Fruit fly (Drosophila melanogaster): Measurements from ENCODE around the gene MKP-4.

Gene MKP-4

DNA sequence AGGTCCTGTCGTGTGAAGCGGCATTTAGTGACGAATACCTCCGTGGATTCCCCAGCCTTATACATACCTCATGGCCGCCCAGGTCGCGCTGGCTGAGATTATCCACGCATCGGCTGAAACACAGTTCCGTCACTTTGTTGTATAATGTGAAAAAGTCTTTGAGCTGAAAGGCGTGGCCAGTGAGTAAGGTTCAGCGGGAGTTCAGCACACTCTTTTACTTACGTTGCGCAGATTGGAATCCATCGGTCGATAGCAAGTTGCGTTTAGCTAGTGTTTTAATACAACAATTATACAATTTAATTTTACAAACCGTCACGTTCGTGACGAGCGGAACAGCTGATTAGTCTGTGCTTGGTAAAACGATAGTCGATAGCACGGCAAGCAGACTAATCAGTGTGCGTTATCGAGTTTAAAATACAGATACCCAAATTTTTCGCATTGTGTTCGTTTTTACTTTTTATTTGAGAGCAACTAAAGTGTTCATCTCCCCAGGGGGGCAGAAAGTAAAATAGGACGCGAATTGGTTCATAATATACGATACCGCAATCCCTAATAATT lies 4.7 kb upstream of the MKP-4 start, which contains the start of the genes Pstk and Tim9b:
Pstk (minus strand) TSS at position 355 of the 558 bp plus-strand sequence.
Tim9b (minus strand) TSS at position 355 of the 558 bp plus-strand sequence.
- TF ChIP-seq tna (GFP tag; IDR thresholded peaks at IDR 0.05; ENCODE audit: partially characterized antibody): peak; percentile 68
- peak; percentile 21; the same call in 1 of the 2 replicates for TF ChIP-seq ato (GFP tag; IDR thresholded peaks at IDR 0.05; ENCODE audit: partially characterized antibody)
- TF ChIP-seq Scr (GFP tag; IDR thresholded peaks at IDR 0.05; ENCODE audit: partially characterized antibody): peak; percentile 64
- TF ChIP-seq nerfin-2 (GFP tag; IDR thresholded peaks at IDR 0.05; ENCODE audit: partially characterized antibody): peak; percentile 29; the same call in 1 of the 2 replicates
- TF ChIP-seq CG4424 (GFP tag; optimal IDR thresholded peaks at IDR 0.05): no peak
- no peak for TF ChIP-seq mirr (GFP tag; optimal IDR thresholded peaks at IDR 0.05)
- 0 out of 2 replicates have a peak, but pooled peaks have one; percentile 15 for TF ChIP-seq CG2129 (GFP tag; IDR thresholded peaks at IDR 0.05; ENCODE audit: partially characterized antibody)
- TF ChIP-seq Eip74EF (GFP tag; optimal IDR thresholded peaks at IDR 0.05): no peak
- no peak for TF ChIP-seq CG17802 (tag; optimal IDR thresholded peaks at IDR 0.05)
- peak in 1 of 2 experiments; percentile 93 for TF ChIP-seq Pdp1 (GFP tag; optimal IDR thresholded peaks at IDR 0.05)
- TF ChIP-seq sna (GFP tag; IDR thresholded peaks at IDR 0.05; ENCODE audit: partially characterized antibody): 0 out of 2 replicates have a peak, but pooled peaks have one; percentile 46
- TF ChIP-seq bbx (GFP tag; IDR thresholded peaks at IDR 0.05; ENCODE audit: partially characterized antibody): peak; percentile 73
- TF ChIP-seq hb (GFP tag; IDR thresholded peaks at IDR 0.05; ENCODE audit: partially characterized antibody): peak; percentile 58; the same call in 2 of the 3 replicates
- TF ChIP-seq twi (tag; optimal IDR thresholded peaks at IDR 0.05): no peak
- peak; percentile 89 for TF ChIP-seq CG2116 (GFP tag; optimal IDR thresholded peaks at IDR 0.05)
- peak; percentile 49; the same call in 3 of the 4 replicates for TF ChIP-seq Dll (GFP tag; IDR thresholded peaks at IDR 0.05; ENCODE audit: partially characterized antibody)
- peak; percentile 46 for TF ChIP-seq MESR4 (GFP tag; optimal IDR thresholded peaks at IDR 0.05)
- peak; percentile 45; the same call in 2 of the 3 replicates for TF ChIP-seq zen2 (GFP tag; IDR thresholded peaks at IDR 0.05; ENCODE audit: partially characterized antibody)
- peak; percentile 49 for TF ChIP-seq hbn (GFP tag; IDR thresholded peaks at IDR 0.05; ENCODE audit: partially characterized antibody)
- peak; percentile 47 for TF ChIP-seq Bgb (GFP tag; IDR thresholded peaks at IDR 0.05; ENCODE audit: partially characterized antibody)
- peak; percentile 48; the same call in 1 of the 2 replicates for TF ChIP-seq amos (GFP tag; IDR thresholded peaks at IDR 0.05; ENCODE audit: partially characterized antibody)
- TF ChIP-seq Dref (GFP tag; IDR thresholded peaks at IDR 0.05): peak; percentile 71
- TF ChIP-seq BEAF-32 (GFP tag; optimal IDR thresholded peaks at IDR 0.05): peak; percentile 55
- TF ChIP-seq CG34224 (GFP tag; IDR thresholded peaks at IDR 0.05; ENCODE audit: partially characterized antibody): peak; percentile 62
- TF ChIP-seq Sry-δ (GFP tag; optimal IDR thresholded peaks at IDR 0.05): peak; percentile 21
- peak; percentile 66 for TF ChIP-seq HLH4C (GFP tag; IDR thresholded peaks at IDR 0.05; ENCODE audit: partially characterized antibody)
- TF ChIP-seq CG2120 (GFP tag; optimal IDR thresholded peaks at IDR 0.05): no peak
- peak; percentile 67 for TF ChIP-seq CG13287 (GFP tag; IDR thresholded peaks at IDR 0.05; ENCODE audit: partially characterized antibody)
- TF ChIP-seq CG7963 (GFP tag; IDR thresholded peaks at IDR 0.05; ENCODE audit: partially characterized antibody): peak; percentile 69
- TF ChIP-seq pzg (GFP tag; optimal IDR thresholded peaks at IDR 0.05): peak; percentile 38
- TF ChIP-seq CG12236 (GFP tag; optimal IDR thresholded peaks at IDR 0.05): no peak
- TF ChIP-seq crp (GFP tag; optimal IDR thresholded peaks at IDR 0.05): peak; percentile 17 to 85
- peak; percentile 84 for TF ChIP-seq E2f2 (GFP tag; IDR thresholded peaks at IDR 0.05)
- peak; percentile 59; the same call in 2 of the 3 replicates for TF ChIP-seq Opbp (GFP tag; IDR thresholded peaks at IDR 0.05; ENCODE audit: partially characterized antibody)
- peak; percentile 28 for TF ChIP-seq pfk (GFP tag; optimal IDR thresholded peaks at IDR 0.05)
- TF ChIP-seq CG12104 (GFP tag; optimal IDR thresholded peaks at IDR 0.05): no peak
- TF ChIP-seq CG6791 (GFP tag; IDR thresholded peaks at IDR 0.05; ENCODE audit: partially characterized antibody): peak; percentile 77
- TF ChIP-seq Dp (GFP tag; optimal IDR thresholded peaks at IDR 0.05): peak; percentile 77
- no peak for TF ChIP-seq tgo (GFP tag; IDR thresholded peaks at IDR 0.05)
- TF ChIP-seq CG6683 (GFP tag; optimal IDR thresholded peaks at IDR 0.05): no peak
- no peak for TF ChIP-seq p53 (GFP tag; optimal IDR thresholded peaks at IDR 0.05)
- TF ChIP-seq MBD-R2 (GFP tag; IDR thresholded peaks at IDR 0.05): peak; percentile 54
- peak; percentile 45; the same call in 1 of the 3 replicates for TF ChIP-seq CG16813 (GFP tag; IDR thresholded peaks at IDR 0.05; ENCODE audit: partially characterized antibody)
- no peak for TF ChIP-seq Hr3 (GFP tag; optimal IDR thresholded peaks at IDR 0.05)
- TF ChIP-seq unc-4 (GFP tag; IDR thresholded peaks at IDR 0.05; ENCODE audit: partially characterized antibody): peak; percentile 46; the same call in 1 of the 2 replicates

Data from whole organism, embryonic.